Fruit fly (Drosophila melanogaster): ENCODE results near the gene CG10919.

DNA sequence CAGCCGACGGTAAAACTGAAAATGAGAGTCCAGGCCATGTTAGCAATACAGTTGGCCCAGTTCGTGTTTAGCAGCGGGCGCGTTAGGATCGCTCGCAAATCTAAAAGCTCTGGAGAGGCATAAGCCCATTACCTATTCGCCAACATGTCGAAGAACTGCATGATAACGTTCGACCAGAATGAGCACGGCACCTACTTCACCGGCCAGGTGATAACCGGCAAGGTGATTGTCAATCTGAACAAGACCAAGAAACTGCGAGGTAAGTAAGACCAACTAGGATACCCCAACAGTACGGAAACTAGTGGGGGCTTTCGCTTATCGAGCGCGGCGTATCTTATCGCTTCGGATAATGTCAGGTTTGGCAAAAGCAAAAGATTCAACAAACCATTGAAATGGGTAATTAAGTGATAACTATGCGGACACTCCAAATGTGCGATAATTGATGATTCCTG lies 32.7 kb downstream of the CG10919 start, which contains the start of gene CG10086:
- TF ChIP-seq CG11762 (GFP tag; optimal IDR thresholded peaks at IDR 0.05; ENCODE audit: insufficient read depth) (no peak), Eip93F (GFP tag; optimal IDR thresholded peaks at IDR 0.05) (no peak), dac (GFP tag; optimal IDR thresholded peaks at IDR 0.05) (no peak), CG16779 (tag; optimal IDR thresholded peaks at IDR 0.05) (no peak), CG9139 (GFP tag; optimal IDR thresholded peaks at IDR 0.05) (no peak), topi (GFP tag; optimal IDR thresholded peaks at IDR 0.05) (no peak), net (GFP tag; optimal IDR thresholded peaks at IDR 0.05) (no peak), CG1621 (tag; optimal IDR thresholded peaks at IDR 0.05) (no peak), Gug (GFP tag; IDR thresholded peaks at IDR 0.05) (no peak), Sox102F (GFP tag; optimal IDR thresholded peaks at IDR 0.05) (no peak), ss (GFP tag; optimal IDR thresholded peaks at IDR 0.05) (no peak), achi (GFP tag; optimal IDR thresholded peaks at IDR 0.05) (no peak), CG6163 (GFP tag; IDR thresholded peaks at IDR 0.05) (no peak), CG8319 (GFP tag; optimal IDR thresholded peaks at IDR 0.05) (no peak)
